Comparison of ENCODE assay signal across 3 worm cellular contexts in genomic region chrIII:5629225-5629624, ce11.
TF ChIP-seq lines count a peak whose summit lies in the region.

No protein-coding gene starts in this region.

TF ChIP-seq in whole organism, L1 larva, 84 proteins besides CTCF, POLR2A, EP300 and RAD21 (continues in another document):
- TF ChIP-seq lsy-2 (tag; optimal IDR thresholded peaks at IDR 0.05; lab: Kevin White, UChicago): peak; percentile 34 to 38
- TF ChIP-seq nhr-71 (tag; optimal IDR thresholded peaks at IDR 0.05; lab: Kevin White, UChicago): peak; percentile 65
- TF ChIP-seq zag-1 (tag; optimal IDR thresholded peaks at IDR 0.05; lab: Kevin White, UChicago): no peak
- TF ChIP-seq nhr-47 (tag; optimal IDR thresholded peaks at IDR 0.05; lab: Kevin White, UChicago): no peak
- no peak for TF ChIP-seq hpl-2 (GFP tag; optimal IDR thresholded peaks at IDR 0.05; lab: Kevin White, UChicago)
- TF ChIP-seq rnt-1 (tag; optimal IDR thresholded peaks at IDR 0.05; lab: Kevin White, UChicago): peak; percentile 63
- no peak for TF ChIP-seq pag-3 (tag; optimal IDR thresholded peaks at IDR 0.05; lab: Kevin White, UChicago; ENCODE audit: borderline replicate concordance, insufficient read depth)
- no peak for TF ChIP-seq isw-1 (GFP tag; IDR thresholded peaks at IDR 0.05; lab: Robert Waterston, UW)
- no peak for TF ChIP-seq lin-15B (tag; optimal IDR thresholded peaks at IDR 0.05; lab: Kevin White, UChicago)
- TF ChIP-seq lin-14 (GFP tag; optimal IDR thresholded peaks at IDR 0.05; lab: Kevin White, UChicago): peak; percentile 49
- no peak for TF ChIP-seq jun-1 (tag; optimal IDR thresholded peaks at IDR 0.05; lab: Kevin White, UChicago)
- no peak for TF ChIP-seq pax-3 (tag; optimal IDR thresholded peaks at IDR 0.05; lab: Kevin White, UChicago)
- TF ChIP-seq nhr-28 (tag; optimal IDR thresholded peaks at IDR 0.05; lab: Kevin White, UChicago): no peak
- TF ChIP-seq aha-1 (tag; optimal IDR thresholded peaks at IDR 0.05; lab: Kevin White, UChicago): no peak
- TF ChIP-seq unc-30 (tag; optimal IDR thresholded peaks at IDR 0.05; lab: Kevin White, UChicago): no peak
- TF ChIP-seq ama-1 (optimal IDR thresholded peaks at IDR 0.05; lab: Kevin White, UChicago): no peak
- TF ChIP-seq hlh-4 (tag; optimal IDR thresholded peaks at IDR 0.05; lab: Kevin White, UChicago): no peak
- TF ChIP-seq sox-4 (tag; optimal IDR thresholded peaks at IDR 0.05; lab: Kevin White, UChicago): no peak
- no peak for TF ChIP-seq ceh-63 (GFP tag; optimal IDR thresholded peaks at IDR 0.05; lab: Kevin White, UChicago)
- no peak for TF ChIP-seq C04F5.9 (tag; optimal IDR thresholded peaks at IDR 0.05; lab: Kevin White, UChicago)
- TF ChIP-seq ces-1 (GFP tag; optimal IDR thresholded peaks at IDR 0.05; lab: Kevin White, UChicago): no peak
- TF ChIP-seq ztf-11 (tag; optimal IDR thresholded peaks at IDR 0.05; lab: Kevin White, UChicago): no peak
- TF ChIP-seq nhr-19 (GFP tag; conservative IDR thresholded peaks at IDR 0.05; lab: Robert Waterston, UW): peak; percentile 27; the same call in 1 of the 2 replicates
- TF ChIP-seq swsn-7 (tag; optimal IDR thresholded peaks at IDR 0.05; lab: Kevin White, UChicago): no peak
- no peak for TF ChIP-seq nhr-237 (tag; optimal IDR thresholded peaks at IDR 0.05; lab: Kevin White, UChicago)
- no peak for TF ChIP-seq xbp-1 (tag; optimal IDR thresholded peaks at IDR 0.05; lab: Kevin White, UChicago)
- no peak for TF ChIP-seq mep-1 (tag; optimal IDR thresholded peaks at IDR 0.05; lab: Kevin White, UChicago)
- TF ChIP-seq fkh-8 (tag; optimal IDR thresholded peaks at IDR 0.05; lab: Kevin White, UChicago): no peak
- TF ChIP-seq fos-1 (tag; optimal IDR thresholded peaks at IDR 0.05; lab: Kevin White, UChicago): no peak
- no peak for TF ChIP-seq unc-86 (tag; optimal IDR thresholded peaks at IDR 0.05; lab: Kevin White, UChicago)
- TF ChIP-seq fkh-10 (GFP tag; optimal IDR thresholded peaks at IDR 0.05; lab: Kevin White, UChicago): no peak
- TF ChIP-seq nhr-85 (tag; lab: Kevin White, UChicago): no peak
- no peak for TF ChIP-seq ceh-90 (tag; optimal IDR thresholded peaks at IDR 0.05; lab: Kevin White, UChicago)

TF ChIP-seq in whole organism, L2 larva, 48 proteins besides CTCF, POLR2A, EP300 and RAD21:
- TF ChIP-seq F13H6.1 (tag; optimal IDR thresholded peaks at IDR 0.05; lab: Kevin White, UChicago): peak; percentile 38
- peak; percentile 54 for TF ChIP-seq sma-9 (GFP tag; optimal IDR thresholded peaks at IDR 0.05; lab: Kevin White, UChicago)
- TF ChIP-seq sma-9 (tag; optimal IDR thresholded peaks at IDR 0.05; lab: Kevin White, UChicago): no peak
- TF ChIP-seq lsy-2 (tag; optimal IDR thresholded peaks at IDR 0.05; lab: Kevin White, UChicago): no peak
- peak; percentile 12 for TF ChIP-seq nhr-129 (tag; optimal IDR thresholded peaks at IDR 0.05; lab: Kevin White, UChicago)
TF ChIP-seq in whole organism, L2 larva: peak in this region for 3.

TF ChIP-seq in whole organism, L4 larva, 104 proteins besides CTCF, POLR2A, EP300 and RAD21:
- TF ChIP-seq snpc-4 (tag; optimal IDR thresholded peaks at IDR 0.05; lab: Kevin White, UChicago) (no peak), Y48G9A.11 (GFP tag; IDR thresholded peaks at IDR 0.05; lab: Robert Waterston, UW) (no peak), dmd-8 (GFP tag; IDR thresholded peaks at IDR 0.05; lab: Robert Waterston, UW) (no peak), nhr-11 (tag; optimal IDR thresholded peaks at IDR 0.05; lab: Kevin White, UChicago) (peak; percentile 34), daf-16 (GFP tag; optimal IDR thresholded peaks at IDR 0.05; lab: Kevin White, UChicago) (peak in 1 of 2 experiments; percentile 14), daf-16 (tag; optimal IDR thresholded peaks at IDR 0.05; lab: Kevin White, UChicago) (no peak)

Comparison
In these comparisons a context has a peak if more than half of its experiments do, and no peak if none do; other contexts are left out.
1. Of the 29 proteins assayed by ChIP-seq in both whole organism, L4 larva and whole organism, L1 larva: peak only in whole organism, L4 larva: nhr-11; only in whole organism, L1 larva: lsy-2; in both: none; in neither: 27.